Worm (Caenorhabditis elegans) whole organism, L1 larva: ENCODE results near the gene F11G11.13.

ENCODE experiments used
- C04F5.9 ChIP-seq: sonication (generic microtip); optimal IDR thresholded peaks from 2 replicates; lab custom pipeline; 2016; ENCODE audit warnings: missing genetic modification characterization, missing compliant biosample characterization
- C16A3.4 ChIP-seq: fragments of 150-350 bp; optimal IDR thresholded peaks from 2 replicates; lab custom pipeline; 2014; ENCODE audit warnings: missing biosample characterization, missing genetic modification characterization
- C34B4.2 ChIP-seq: sonication (generic microtip); optimal IDR thresholded peaks from 2 replicates; lab custom pipeline; 2017; ENCODE audit warnings: mild to moderate bottlenecking, missing genetic modification characterization, missing compliant biosample characterization
- aha-1 ChIP-seq: fragments of 150-350 bp; optimal IDR thresholded peaks from 2 replicates; lab custom pipeline; 2014; ENCODE audit warnings: missing biosample characterization, missing genetic modification characterization
- alr-1 ChIP-seq: fragments of 200-800 bp; sonication (Bioruptor generic); optimal IDR thresholded peaks from 2 replicates; lab custom pipeline; 2018; ENCODE audit warnings: borderline replicate concordance, mild to moderate bottlenecking, missing genetic modification characterization, missing compliant biosample characterization
- aly-2 ChIP-seq: fragments of 150-350 bp; optimal IDR thresholded peaks from 2 replicates; lab custom pipeline; 2014; ENCODE audit warnings: missing biosample characterization, missing genetic modification characterization
- blmp-1 ChIP-seq: fragments of 150-350 bp; optimal IDR thresholded peaks from 2 replicates; lab custom pipeline; 2014; ENCODE audit warnings: missing biosample characterization, missing genetic modification characterization
- ceh-8 ChIP-seq: fragments of 200-800 bp; sonication (Bioruptor generic); optimal IDR thresholded peaks from 2 replicates; lab custom pipeline; 2018; ENCODE audit warnings: mild to moderate bottlenecking, missing genetic modification characterization, moderate library complexity, missing compliant biosample characterization
- ceh-88 ChIP-seq: fragments of 200-800 bp; sonication (Bioruptor generic); IDR thresholded peaks from 2 replicates; pipeline ENCODE4 v1.3.6; 2022; ENCODE audit warnings: missing genetic modification characterization, missing compliant biosample characterization
- ceh-90 ChIP-seq: sonication (generic microtip); optimal IDR thresholded peaks from 2 replicates; lab custom pipeline; 2016; ENCODE audit warnings: missing genetic modification characterization, missing compliant biosample characterization
- ces-1 ChIP-seq: fragments of 150-350 bp; optimal IDR thresholded peaks from 2 replicates; lab custom pipeline; 2014; ENCODE audit warnings: missing biosample characterization, missing genetic modification reagents, missing genetic modification characterization
- dpl-1 ChIP-seq, 3 experiments: fragments of 150-350 bp in 2 of 3; sonication (generic microtip) in 1 of 3; optimal IDR thresholded peaks; 2 replicates each; lab custom pipeline; 2014 to 2017; ENCODE audit warnings: missing biosample characterization in 3 of 3, missing genetic modification characterization in 3 of 3, missing genetic modification reagents in 3 of 3
- efl-1 ChIP-seq, 4 experiments: fragments of 150-350 bp; optimal IDR thresholded peaks in 3 of 4; peaks in 1 of 4; 1 replicate in 1 of 4; 2 replicates in 3 of 4; lab custom pipeline; 2014; ENCODE audit warnings: missing biosample characterization in 2 of 4, missing genetic modification characterization in 2 of 4, missing genetic modification reagents in 2 of 4
- efl-3 ChIP-seq: fragments of 200-800 bp; sonication (Bioruptor generic); optimal IDR thresholded peaks from 2 replicates; lab custom pipeline; 2018; ENCODE audit warnings: mild to moderate bottlenecking, missing genetic modification characterization, missing compliant biosample characterization
- egl-13 ChIP-seq: sonication (generic microtip); optimal IDR thresholded peaks from 2 replicates; lab custom pipeline; 2016; ENCODE audit warnings: missing genotype, missing genetic modification reagents, missing genetic modification characterization, missing compliant biosample characterization
- egl-27 ChIP-seq, 2 experiments: fragments of 150-350 bp in 1 of 2; sonication (generic microtip); optimal IDR thresholded peaks; 3 replicates each; lab custom pipeline; 2017 to 2018; ENCODE audit warnings: missing biosample characterization in 2 of 2, missing genetic modification characterization in 2 of 2, missing genetic modification reagents in 2 of 2
- elt-3 ChIP-seq, 6 experiments: fragments of 150-350 bp in 1 of 6; sonication (generic microtip); optimal IDR thresholded peaks; 2 replicates each; lab custom pipeline; 2017 to 2018; ENCODE audit warnings: missing biosample characterization in 6 of 6, missing genetic modification characterization in 6 of 6, inconsistent platforms in 1 of 6
- ets-5 ChIP-seq: fragments of 200-800 bp; sonication (Bioruptor generic); IDR thresholded peaks from 2 replicates; pipeline ENCODE4 v1.3.6; 2022; ENCODE audit warnings: missing genetic modification characterization, missing compliant biosample characterization
- fkh-4 ChIP-seq: sonication (generic microtip); optimal IDR thresholded peaks from 2 replicates; lab custom pipeline; 2016; ENCODE audit warnings: missing compliant biosample characterization, missing genetic modification characterization, borderline replicate concordance
- fkh-8 ChIP-seq: sonication (generic microtip); optimal IDR thresholded peaks from 2 replicates; lab custom pipeline; 2016; ENCODE audit warnings: mild to moderate bottlenecking, missing genetic modification characterization, missing compliant biosample characterization
- fos-1 ChIP-seq: fragments of 150-350 bp; optimal IDR thresholded peaks from 2 replicates; lab custom pipeline; 2014; ENCODE audit warnings: missing biosample characterization, missing genetic modification characterization
- hlh-17 ChIP-seq: fragments of 200-800 bp; sonication (Bioruptor generic); optimal IDR thresholded peaks from 2 replicates; lab custom pipeline; 2018; ENCODE audit warnings: missing genetic modification characterization, mild to moderate bottlenecking, missing compliant biosample characterization, moderate library complexity, borderline replicate concordance
- hlh-4 ChIP-seq: sonication (generic microtip); optimal IDR thresholded peaks from 2 replicates; lab custom pipeline; 2016; ENCODE audit warnings: mild to moderate bottlenecking, missing genetic modification characterization, missing compliant biosample characterization
- isw-1 ChIP-seq: fragments of 200-800 bp; sonication (Bioruptor generic); IDR thresholded peaks from 2 replicates; pipeline ENCODE4 v1.3.6; 2022; ENCODE audit warnings: missing genetic modification characterization, missing compliant biosample characterization
- lin-13 ChIP-seq: fragments of 150-350 bp; optimal IDR thresholded peaks from 2 replicates; lab custom pipeline; 2014; ENCODE audit warnings: missing biosample characterization, missing genetic modification reagents, missing genetic modification characterization
- lin-14 ChIP-seq: fragments of 200-800 bp; sonication (Bioruptor generic); optimal IDR thresholded peaks from 2 replicates; lab custom pipeline; 2018; ENCODE audit warnings: mild to moderate bottlenecking, missing genetic modification characterization, moderate library complexity, missing compliant biosample characterization
- lin-35 ChIP-seq, 2 experiments: fragments of 150-350 bp; optimal IDR thresholded peaks; 2 replicates each; lab custom pipeline; 2014; ENCODE audit warnings: missing biosample characterization in 2 of 2, missing genetic modification characterization in 2 of 2, missing genetic modification reagents in 2 of 2
- lir-3 ChIP-seq: sonication (generic microtip); optimal IDR thresholded peaks from 2 replicates; lab custom pipeline; 2016; ENCODE audit warnings: mild to moderate bottlenecking, missing genetic modification characterization, moderate library complexity, missing compliant biosample characterization; ENCODE audit not compliant: poor library complexity
- mab-9 ChIP-seq: fragments of 200-800 bp; sonication (Bioruptor generic); IDR thresholded peaks from 2 replicates; pipeline ENCODE4 v1.3.6; 2022; ENCODE audit warnings: missing genetic modification reagents, missing genetic modification characterization, missing compliant biosample characterization
- mef-2 ChIP-seq: fragments of 150-350 bp; optimal IDR thresholded peaks from 2 replicates; lab custom pipeline; 2014; ENCODE audit warnings: missing biosample characterization, missing genetic modification characterization
- mep-1 ChIP-seq: fragments of 150-350 bp; optimal IDR thresholded peaks from 2 replicates; lab custom pipeline; 2014; ENCODE audit warnings: missing biosample characterization, missing genetic modification characterization
- nhr-20 ChIP-seq: sonication (generic microtip); optimal IDR thresholded peaks from 2 replicates; lab custom pipeline; 2016; ENCODE audit warnings: mild to moderate bottlenecking, missing genetic modification characterization, missing compliant biosample characterization
- nhr-47 ChIP-seq: sonication (generic microtip); optimal IDR thresholded peaks from 2 replicates; lab custom pipeline; 2016; ENCODE audit warnings: mild to moderate bottlenecking, missing genetic modification characterization, moderate library complexity, missing compliant biosample characterization
- nhr-71 ChIP-seq: sonication (generic microtip); optimal IDR thresholded peaks from 2 replicates; lab custom pipeline; 2016; ENCODE audit warnings: mild to moderate bottlenecking, missing genetic modification characterization, moderate library complexity, missing compliant biosample characterization
- nhr-76 ChIP-seq: sonication (generic microtip); optimal IDR thresholded peaks from 2 replicates; lab custom pipeline; 2017; ENCODE audit warnings: missing biosample characterization, missing genetic modification characterization
- nhr-77 ChIP-seq: fragments of 150-350 bp; optimal IDR thresholded peaks from 2 replicates; lab custom pipeline; 2014; ENCODE audit warnings: missing biosample characterization, missing genetic modification characterization
- nhr-84 ChIP-seq: sonication (generic microtip); optimal IDR thresholded peaks from 2 replicates; lab custom pipeline; 2017; ENCODE audit warnings: missing biosample characterization, missing genetic modification characterization
- nhr-90 ChIP-seq: sonication (generic microtip); optimal IDR thresholded peaks from 2 replicates; lab custom pipeline; 2016; ENCODE audit warnings: mild to moderate bottlenecking, missing genetic modification characterization, missing compliant biosample characterization; ENCODE audit not compliant: poor library complexity
- pax-3 ChIP-seq: fragments of 200-800 bp; sonication (Bioruptor generic); optimal IDR thresholded peaks from 2 replicates; lab custom pipeline; 2018; ENCODE audit warnings: mild to moderate bottlenecking, missing genetic modification characterization, moderate library complexity, missing compliant biosample characterization
- pqm-1 ChIP-seq: sonication (generic microtip); optimal IDR thresholded peaks from 3 replicates; lab custom pipeline; 2017; ENCODE audit warnings: missing biosample characterization, missing genetic modification characterization
- rnt-1 ChIP-seq: sonication (generic microtip); optimal IDR thresholded peaks from 2 replicates; lab custom pipeline; 2016; ENCODE audit warnings: mild to moderate bottlenecking, missing genetic modification characterization, moderate library complexity, missing compliant biosample characterization
- skn-1 ChIP-seq: fragments of 150-350 bp; optimal IDR thresholded peaks from 2 replicates; lab custom pipeline; 2014; ENCODE audit warnings: missing biosample characterization, missing genetic modification characterization
- snpc-4 ChIP-seq: fragments of 150-350 bp; optimal IDR thresholded peaks from 2 replicates; lab custom pipeline; 2014; ENCODE audit warnings: missing biosample characterization, missing genetic modification characterization
- snu-23 ChIP-seq: sonication (generic microtip); optimal IDR thresholded peaks from 2 replicates; lab custom pipeline; 2016; ENCODE audit warnings: missing genetic modification characterization, missing compliant biosample characterization
- sup-37 ChIP-seq: fragments of 200-800 bp; sonication (Bioruptor generic); optimal IDR thresholded peaks from 2 replicates; lab custom pipeline; 2018; ENCODE audit warnings: mild to moderate bottlenecking, missing genetic modification characterization, missing compliant biosample characterization
- tlp-1 ChIP-seq: fragments of 150-350 bp; optimal IDR thresholded peaks from 2 replicates; lab custom pipeline; 2014; ENCODE audit warnings: missing biosample characterization, missing genetic modification characterization
- unc-30 ChIP-seq: sonication (generic microtip); optimal IDR thresholded peaks from 2 replicates; lab custom pipeline; 2017; ENCODE audit warnings: missing biosample characterization, missing genetic modification characterization
- unc-86 ChIP-seq: sonication (generic microtip); optimal IDR thresholded peaks from 2 replicates; lab custom pipeline; 2016; ENCODE audit warnings: missing genetic modification characterization, missing compliant biosample characterization
- unc-98 ChIP-seq: fragments of 200-800 bp; sonication (Bioruptor generic); IDR thresholded peaks from 2 replicates; pipeline ENCODE4 v1.3.6; 2022; ENCODE audit warnings: missing genetic modification characterization, missing compliant biosample characterization
- zag-1 ChIP-seq: fragments of 150-350 bp; optimal IDR thresholded peaks from 2 replicates; lab custom pipeline; 2014; ENCODE audit warnings: missing biosample characterization, missing genetic modification characterization

F11G11.13 gene

ce11 chrII:4854761-4855160 lies 21.2 kb downstream of the F11G11.13 start:
- TF ChIP-seq egl-27 (tag; optimal IDR thresholded peaks at IDR 0.05; lab: Kevin White, UChicago) = no peak
- no peak for TF ChIP-seq nhr-47 (tag; lab: Kevin White, UChicago)
- TF ChIP-seq fkh-8 (tag; lab: Kevin White, UChicago) = no peak
- no peak for TF ChIP-seq pqm-1 (tag; lab: Kevin White, UChicago)
- TF ChIP-seq unc-86 = no peak
- TF ChIP-seq snu-23 = no peak
- TF ChIP-seq nhr-77 (tag; lab: Kevin White, UChicago) = no peak
- TF ChIP-seq C04F5.9 (tag; lab: Kevin White, UChicago) = no peak
- TF ChIP-seq skn-1 = peak; percentile 64
- TF ChIP-seq sup-37 (GFP tag; lab: Kevin White, UChicago) = no peak
- TF ChIP-seq blmp-1 (tag; lab: Kevin White, UChicago) = peak; percentile 19
- TF ChIP-seq efl-1 (optimal IDR thresholded peaks at IDR 0.05; lab: Kevin White, UChicago) = no peak
- peak; percentile 11 to 91 for TF ChIP-seq efl-1 (GFP tag; optimal IDR thresholded peaks at IDR 0.05 in 1 of 2; lab: Kevin White, UChicago)
- no peak for TF ChIP-seq snpc-4 (tag; lab: Kevin White, UChicago)
- no peak for TF ChIP-seq dpl-1 (GFP tag; optimal IDR thresholded peaks at IDR 0.05; lab: Kevin White, UChicago)
- TF ChIP-seq, all 84 proteins: peak for 3

DNA sequence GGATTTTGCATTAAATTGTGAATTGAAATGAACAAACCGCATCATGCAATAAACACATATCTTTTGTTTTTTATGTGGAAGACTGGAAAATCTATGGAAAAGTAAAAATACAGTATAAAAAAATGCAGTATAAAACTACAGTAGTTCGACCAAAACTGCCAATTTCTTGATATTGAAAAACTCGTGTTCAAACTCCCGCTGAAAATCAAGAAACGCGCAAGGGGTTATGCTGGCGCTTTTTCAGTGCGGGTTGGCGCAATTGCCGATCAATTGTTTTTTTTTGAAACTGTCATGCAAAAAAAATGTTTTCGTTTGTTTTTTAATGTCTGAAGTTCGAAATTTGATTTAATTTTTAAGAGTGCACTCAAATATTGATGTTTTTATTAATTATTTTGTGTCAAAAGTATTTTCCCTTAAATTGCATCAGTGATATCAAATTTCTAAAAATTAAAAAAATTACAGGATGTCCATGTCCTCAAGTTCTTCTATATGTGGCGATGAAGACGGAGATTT lies 24.3 kb downstream of the F11G11.13 start, which contains the start of gene dnj-9:
dnj-9 (plus strand) TSS at position 463 of the 513 bp plus-strand sequence.
- TF ChIP-seq blmp-1 (tag; lab: Kevin White, UChicago) = peak; percentile 85
- peak; percentile 97 for TF ChIP-seq C16A3.4 (tag; lab: Kevin White, UChicago)
- TF ChIP-seq isw-1 (GFP tag; lab: Robert Waterston, UW) = peak; percentile 91
- no peak for TF ChIP-seq hlh-17 (GFP tag; lab: Kevin White, UChicago)
- peak; percentile 90 for TF ChIP-seq aha-1 (tag; lab: Kevin White, UChicago)
- peak; percentile 98 for TF ChIP-seq rnt-1 (tag; lab: Kevin White, UChicago)
- peak; percentile 57 for TF ChIP-seq ceh-90
- peak; percentile 83 for TF ChIP-seq ceh-88
- peak; percentile 85 for TF ChIP-seq mab-9 (GFP tag; lab: Robert Waterston, UW)
- peak; percentile 88 for TF ChIP-seq aly-2 (tag; lab: Kevin White, UChicago)
- TF ChIP-seq ets-5 (GFP tag; lab: Robert Waterston, UW) = no peak
- no peak for TF ChIP-seq nhr-76 (tag; lab: Kevin White, UChicago)
- peak; percentile 94 for TF ChIP-seq unc-86
- peak; percentile 70 for TF ChIP-seq unc-98 (GFP tag; lab: Robert Waterston, UW)
- TF ChIP-seq hlh-4 (tag; lab: Kevin White, UChicago) = peak; percentile 8
- TF ChIP-seq unc-30 = peak; percentile 57
- peak; percentile 91 for TF ChIP-seq snpc-4 (tag; lab: Kevin White, UChicago)
- no peak for TF ChIP-seq ces-1 (GFP tag; lab: Kevin White, UChicago)
- no peak for TF ChIP-seq tlp-1 (tag; lab: Kevin White, UChicago)
- peak; percentile 98 for TF ChIP-seq nhr-20 (tag; lab: Kevin White, UChicago)
- peak; percentile 39 for TF ChIP-seq C34B4.2 (tag; lab: Kevin White, UChicago)
- peak; percentile 90 for TF ChIP-seq fos-1 (tag; lab: Kevin White, UChicago)
- TF ChIP-seq mef-2 = peak; percentile 44
- TF ChIP-seq nhr-71 (tag; lab: Kevin White, UChicago) = peak; percentile 98
- peak; percentile 93 for TF ChIP-seq ceh-8 (GFP tag; lab: Kevin White, UChicago)
- peak; percentile 93 for TF ChIP-seq lin-13 (GFP tag; lab: Kevin White, UChicago)
- peak; percentile 86 for TF ChIP-seq pax-3 (tag; lab: Kevin White, UChicago)
- TF ChIP-seq zag-1 (tag; lab: Kevin White, UChicago) = no peak
- peak; percentile 51 for TF ChIP-seq efl-3 (GFP tag; lab: Kevin White, UChicago)
- peak; percentile 92 for TF ChIP-seq egl-13 (tag; lab: Kevin White, UChicago)
- no peak for TF ChIP-seq nhr-84 (tag; lab: Kevin White, UChicago)
- peak; percentile 96 for TF ChIP-seq lin-14 (GFP tag; lab: Kevin White, UChicago)
- TF ChIP-seq alr-1 (tag; lab: Kevin White, UChicago) = no peak
- TF ChIP-seq lin-35 (GFP tag; optimal IDR thresholded peaks at IDR 0.05; lab: Kevin White, UChicago) = peak; percentile 99
- TF ChIP-seq nhr-90 (tag; lab: Kevin White, UChicago) = peak; percentile 97
- TF ChIP-seq elt-3 (tag; optimal IDR thresholded peaks at IDR 0.05; lab: Kevin White, UChicago) = peak in 3 of 6 experiments; percentile 50 to 90 (median 90)
- peak; percentile 83 for TF ChIP-seq lir-3 (tag; lab: Kevin White, UChicago)
- peak; percentile 80 for TF ChIP-seq fkh-4
- peak; percentile 99 for TF ChIP-seq mep-1
